Fruit fly (Drosophila melanogaster) whole organism, adult: ENCODE data around the gene CG7560.

Experiments used
- CG11617 ChIP-seq: fragments of 200-800 bp; sonication (Bioruptor generic); optimal IDR thresholded peaks from 2 replicates; lab custom pipeline; 2017; ENCODE audit warnings: mild to moderate bottlenecking, missing biosample characterization, missing genetic modification reagents, missing genetic modification characterization
- CG12768 ChIP-seq: fragments of 200-800 bp; sonication (Bioruptor generic); optimal IDR thresholded peaks from 2 replicates; lab custom pipeline; 2017; ENCODE audit warnings: missing biosample characterization, missing genetic modification characterization, mild to moderate bottlenecking, moderate library complexity, missing genetic modification reagents
- CG14711 ChIP-seq: fragments of 200-800 bp; sonication (Bioruptor generic); optimal IDR thresholded peaks from 2 replicates; lab custom pipeline; 2018; ENCODE audit warnings: missing biosample characterization, mild to moderate bottlenecking, missing genetic modification characterization, moderate library complexity
- CG1620 ChIP-seq: fragments of 200-800 bp; sonication (Bioruptor generic); optimal IDR thresholded peaks from 2 replicates; lab custom pipeline; 2016; ENCODE audit warnings: missing biosample characterization, missing genetic modification characterization
- CG33017 ChIP-seq: fragments of 200-800 bp; sonication (Bioruptor generic); optimal IDR thresholded peaks from 2 replicates; lab custom pipeline; 2018; ENCODE audit warnings: missing biosample characterization, mild to moderate bottlenecking, missing genetic modification characterization, moderate library complexity
- CG5204 ChIP-seq: fragments of 200-800 bp; sonication (Bioruptor generic); optimal IDR thresholded peaks from 2 replicates; lab custom pipeline; 2016; ENCODE audit warnings: missing biosample characterization, missing genetic modification characterization
- CG7045 ChIP-seq: fragments of 200-800 bp; sonication (Bioruptor generic); optimal IDR thresholded peaks from 2 replicates; lab custom pipeline; 2017; ENCODE audit warnings: missing biosample characterization, mild to moderate bottlenecking, missing genetic modification characterization
- CG7101 ChIP-seq: fragments of 200-800 bp; sonication (Bioruptor generic); optimal IDR thresholded peaks from 2 replicates; lab custom pipeline; 2018; ENCODE audit warnings: missing biosample characterization, mild to moderate bottlenecking, missing genetic modification characterization, moderate library complexity
- Clk ChIP-seq: fragments of 200-800 bp; sonication (Bioruptor generic); optimal IDR thresholded peaks from 2 replicates; lab custom pipeline; 2017; ENCODE audit warnings: missing biosample characterization, missing genetic modification characterization
- Crg-1 ChIP-seq: fragments of 200-800 bp; sonication (Bioruptor generic); optimal IDR thresholded peaks from 2 replicates; lab custom pipeline; 2016; ENCODE audit warnings: missing biosample characterization, missing genetic modification characterization
- Hr96 ChIP-seq: fragments of 200-800 bp; sonication (Bioruptor generic); optimal IDR thresholded peaks from 2 replicates; lab custom pipeline; 2016; ENCODE audit warnings: missing biosample characterization, missing genetic modification characterization
- Mnt ChIP-seq: fragments of 200-800 bp; sonication (Bioruptor generic); optimal IDR thresholded peaks from 2 replicates; lab custom pipeline; 2016; ENCODE audit warnings: missing biosample characterization, mild to moderate bottlenecking, missing genetic modification characterization
- bab1 ChIP-seq: fragments of 200-800 bp; sonication (Bioruptor generic); optimal IDR thresholded peaks from 3 replicates; lab custom pipeline; 2019; ENCODE audit warnings: missing biosample characterization, mild to moderate bottlenecking, missing genetic modification characterization, moderate library complexity
- cic ChIP-seq: fragments of 200-800 bp; sonication (Bioruptor generic); optimal IDR thresholded peaks from 2 replicates; lab custom pipeline; 2017; ENCODE audit warnings: missing biosample characterization, mild to moderate bottlenecking, missing genetic modification characterization, moderate library complexity
- cnc ChIP-seq, 2 experiments: fragments of >200 bp; optimal IDR thresholded peaks; 2 replicates each; lab custom pipeline; 2017
- kay ChIP-seq: fragments of 200-800 bp; sonication (Bioruptor generic); peaks from one replicate; lab custom pipeline; 2016; ENCODE audit warnings: missing biosample characterization, missing genetic modification characterization, borderline replicate concordance
- ovo ChIP-seq: fragments of 200-800 bp; sonication (Bioruptor generic); optimal IDR thresholded peaks from 2 replicates; lab custom pipeline; 2016; ENCODE audit warnings: missing biosample characterization, missing genetic modification characterization
- pad ChIP-seq: fragments of 200-800 bp; sonication (Bioruptor generic); optimal IDR thresholded peaks from 3 replicates; lab custom pipeline; 2017; ENCODE audit warnings: missing biosample characterization, missing genetic modification characterization, mild to moderate bottlenecking, moderate library complexity, missing genetic modification reagents
- tj ChIP-seq: fragments of 200-800 bp; sonication (Bioruptor generic); optimal IDR thresholded peaks from 3 replicates; lab custom pipeline; 2017; ENCODE audit warnings: missing biosample characterization, mild to moderate bottlenecking, missing genetic modification characterization, moderate library complexity
- toe ChIP-seq: fragments of 200-800 bp; sonication (Bioruptor generic); optimal IDR thresholded peaks from 2 replicates; lab custom pipeline; 2016; ENCODE audit warnings: missing biosample characterization, missing genetic modification characterization

The CG7560 gene

dm6 chr3L:11407202-11407829 is 17.6 kb upstream of the CG7560 start:
- TF ChIP-seq kay, result no peak
- no peak for TF ChIP-seq CG1620 (GFP tag; lab: Kevin White, UChicago)
- TF ChIP-seq Hr96, result no peak
- TF ChIP-seq toe (GFP tag; lab: Kevin White, UChicago), result no peak
- TF ChIP-seq ovo (GFP tag; lab: Kevin White, UChicago), result no peak
- TF ChIP-seq CG7045, result no peak
- TF ChIP-seq CG12768 (GFP tag; lab: Kevin White, UChicago), result no peak
- TF ChIP-seq pad (GFP tag; lab: Kevin White, UChicago), result no peak
- TF ChIP-seq CG33017, result no peak

dm6 chr3L:11408282-11409047 is 16.5 kb upstream of the CG7560 start:
- TF ChIP-seq cic (GFP tag; lab: Kevin White, UChicago), result no peak
- no peak for TF ChIP-seq Crg-1 (GFP tag; lab: Kevin White, UChicago)
- TF ChIP-seq Clk (GFP tag; lab: Kevin White, UChicago), result no peak
- TF ChIP-seq CG5204 (GFP tag; lab: Kevin White, UChicago), result no peak
- TF ChIP-seq CG12768 (GFP tag; lab: Kevin White, UChicago), result no peak
- no peak for TF ChIP-seq CG1620 (GFP tag; lab: Kevin White, UChicago)
- no peak for TF ChIP-seq kay
- TF ChIP-seq CG11617 (GFP tag; lab: Kevin White, UChicago), result no peak

dm6 chr3L:11410505-11410904 is 14.5 kb upstream of the CG7560 start:
- no peak for TF ChIP-seq pad (GFP tag; lab: Kevin White, UChicago)
- TF ChIP-seq Mnt (GFP tag; lab: Kevin White, UChicago), result no peak

dm6 chr3L:11413697-11414096 is 11.3 kb upstream of the CG7560 start:
- no peak for TF ChIP-seq CG33017
- TF ChIP-seq tj, result no peak
- TF ChIP-seq kay, result no peak
- no peak for TF ChIP-seq cic (GFP tag; lab: Kevin White, UChicago)
- no peak for TF ChIP-seq bab1
- TF ChIP-seq CG7101 (tag; lab: Kevin White, UChicago), result no peak
- TF ChIP-seq ovo (GFP tag; lab: Kevin White, UChicago), result no peak
- no peak for TF ChIP-seq CG7045
- TF ChIP-seq CG12768 (GFP tag; lab: Kevin White, UChicago), result no peak
- TF ChIP-seq toe (GFP tag; lab: Kevin White, UChicago), result no peak
- no peak for TF ChIP-seq CG1620 (GFP tag; lab: Kevin White, UChicago)
- TF ChIP-seq pad (GFP tag; lab: Kevin White, UChicago), result no peak
- no peak for TF ChIP-seq CG11617 (GFP tag; lab: Kevin White, UChicago)
- no peak for TF ChIP-seq Mnt (GFP tag; lab: Kevin White, UChicago)
- TF ChIP-seq CG14711 (tag; lab: Kevin White, UChicago), result no peak
- no peak for TF ChIP-seq cnc (optimal IDR thresholded peaks at IDR 0.05; lab: Kevin White, UChicago)
- no peak for TF ChIP-seq Crg-1 (GFP tag; lab: Kevin White, UChicago)
- TF ChIP-seq CG5204 (GFP tag; lab: Kevin White, UChicago), result no peak

- TF ChIP-seq Clk (GFP tag; lab: Kevin White, UChicago) (no peak), bab1 (no peak), CG14711 (tag; lab: Kevin White, UChicago) (no peak), CG7045 (no peak)
These were observed 10.5 kb upstream of the CG7560 start for dm6 chr3L:11414453-11414852.

dm6 chr3L:11415382-11415781 is 9.6 kb upstream of the CG7560 start:
- TF ChIP-seq CG1620 (GFP tag; lab: Kevin White, UChicago) (no peak), kay (no peak), CG7045 (no peak), bab1 (no peak), toe (GFP tag; lab: Kevin White, UChicago) (no peak), CG5204 (GFP tag; lab: Kevin White, UChicago) (no peak), pad (GFP tag; lab: Kevin White, UChicago) (no peak)

- no peak for TF ChIP-seq cic (GFP tag; lab: Kevin White, UChicago)
- no peak for TF ChIP-seq CG1620 (GFP tag; lab: Kevin White, UChicago)
- TF ChIP-seq tj, result no peak
- no peak for TF ChIP-seq CG12768 (GFP tag; lab: Kevin White, UChicago)
- no peak for TF ChIP-seq pad (GFP tag; lab: Kevin White, UChicago)
- TF ChIP-seq ovo (GFP tag; lab: Kevin White, UChicago), result no peak
- TF ChIP-seq bab1, result no peak
- no peak for TF ChIP-seq CG5204 (GFP tag; lab: Kevin White, UChicago)
- TF ChIP-seq Crg-1 (GFP tag; lab: Kevin White, UChicago), result no peak
- no peak for TF ChIP-seq Mnt (GFP tag; lab: Kevin White, UChicago)
- TF ChIP-seq Hr96, result no peak
- TF ChIP-seq toe (GFP tag; lab: Kevin White, UChicago), result no peak
- TF ChIP-seq CG14711 (tag; lab: Kevin White, UChicago), result no peak
- no peak for TF ChIP-seq CG7045
- TF ChIP-seq kay, result no peak
These were observed 8.3 kb upstream of the CG7560 start for dm6 chr3L:11416495-11417272.
